Worm (Caenorhabditis elegans) whole organism, L3 larva: ENCODE data around the gene T07A9.14.

Source experiments
- jun-1 ChIP-seq: fragments of 150-350 bp; optimal IDR thresholded peaks from 2 replicates; lab custom pipeline; 2014; ENCODE audit warnings: missing biosample characterization, missing genetic modification reagents, missing genetic modification characterization
- nhr-11 ChIP-seq: fragments of 150-350 bp; optimal IDR thresholded peaks from 2 replicates; lab custom pipeline; 2014; ENCODE audit warnings: missing biosample characterization, missing genetic modification characterization
- unc-39 ChIP-seq: sonication (generic microtip); optimal IDR thresholded peaks from 4 replicates; lab custom pipeline; 2017; ENCODE audit warnings: missing biosample characterization, missing genetic modification characterization

DNA sequence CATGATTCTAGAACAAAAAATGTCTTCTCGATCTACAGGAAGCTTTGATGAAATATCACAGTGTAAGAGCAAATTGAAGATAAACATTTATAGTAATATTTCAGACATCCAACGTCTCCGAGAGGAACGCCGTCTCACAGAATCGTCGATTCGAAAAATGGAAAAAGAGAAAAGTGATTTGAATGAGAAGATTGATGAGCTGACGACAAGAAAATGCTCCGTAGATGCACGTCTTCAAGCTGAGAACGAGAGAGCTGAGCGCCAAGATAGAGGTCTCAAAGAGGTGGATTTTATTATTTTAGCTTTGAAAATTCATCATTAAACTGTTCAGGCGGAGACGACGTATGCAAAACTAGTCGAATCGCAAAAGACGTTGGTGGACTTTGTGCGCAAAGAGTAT is 1.6 kb downstream of the T07A9.14 start, which contains the start of gene ssna-1:
- TF ChIP-seq unc-39 (tag; lab: Kevin White, UChicago), result no peak
- no peak for TF ChIP-seq nhr-11 (tag; lab: Kevin White, UChicago)
- TF ChIP-seq jun-1 (tag; lab: Kevin White, UChicago), result no peak
